Fruit fly (Drosophila melanogaster) whole organism, adult: ENCODE results near the gene Eaf6.

Source experiments
- CG14711 ChIP-seq: fragments of 200-800 bp; sonication (Bioruptor generic); optimal IDR thresholded peaks from 2 replicates; lab custom pipeline; 2018; ENCODE audit warnings: missing biosample characterization, mild to moderate bottlenecking, missing genetic modification characterization, moderate library complexity
- CG33017 ChIP-seq: fragments of 200-800 bp; sonication (Bioruptor generic); optimal IDR thresholded peaks from 2 replicates; lab custom pipeline; 2018; ENCODE audit warnings: missing biosample characterization, mild to moderate bottlenecking, missing genetic modification characterization, moderate library complexity
- CG7045 ChIP-seq: fragments of 200-800 bp; sonication (Bioruptor generic); optimal IDR thresholded peaks from 2 replicates; lab custom pipeline; 2017; ENCODE audit warnings: missing biosample characterization, mild to moderate bottlenecking, missing genetic modification characterization
- CG7101 ChIP-seq: fragments of 200-800 bp; sonication (Bioruptor generic); optimal IDR thresholded peaks from 2 replicates; lab custom pipeline; 2018; ENCODE audit warnings: missing biosample characterization, mild to moderate bottlenecking, missing genetic modification characterization, moderate library complexity
- Hr96 ChIP-seq: fragments of 200-800 bp; sonication (Bioruptor generic); optimal IDR thresholded peaks from 2 replicates; lab custom pipeline; 2016; ENCODE audit warnings: missing biosample characterization, missing genetic modification characterization
- Mnt ChIP-seq: fragments of 200-800 bp; sonication (Bioruptor generic); optimal IDR thresholded peaks from 2 replicates; lab custom pipeline; 2016; ENCODE audit warnings: missing biosample characterization, mild to moderate bottlenecking, missing genetic modification characterization
- cic ChIP-seq: fragments of 200-800 bp; sonication (Bioruptor generic); optimal IDR thresholded peaks from 2 replicates; lab custom pipeline; 2017; ENCODE audit warnings: missing biosample characterization, mild to moderate bottlenecking, missing genetic modification characterization, moderate library complexity
- cnc ChIP-seq, 2 experiments: fragments of >200 bp; optimal IDR thresholded peaks; 2 replicates each; lab custom pipeline; 2017
- kay ChIP-seq: fragments of 200-800 bp; sonication (Bioruptor generic); peaks from one replicate; lab custom pipeline; 2016; ENCODE audit warnings: missing biosample characterization, missing genetic modification characterization, borderline replicate concordance
- pad ChIP-seq: fragments of 200-800 bp; sonication (Bioruptor generic); optimal IDR thresholded peaks from 3 replicates; lab custom pipeline; 2017; ENCODE audit warnings: missing biosample characterization, missing genetic modification characterization, mild to moderate bottlenecking, moderate library complexity, missing genetic modification reagents
- tj ChIP-seq: fragments of 200-800 bp; sonication (Bioruptor generic); optimal IDR thresholded peaks from 3 replicates; lab custom pipeline; 2017; ENCODE audit warnings: missing biosample characterization, mild to moderate bottlenecking, missing genetic modification characterization, moderate library complexity

- TF ChIP-seq Mnt, result no peak
- no peak for TF ChIP-seq pad (GFP tag; lab: Kevin White, UChicago)
- no peak for TF ChIP-seq CG14711
- TF ChIP-seq CG7101 (tag; lab: Kevin White, UChicago), result no peak
- TF ChIP-seq CG7045 (GFP tag; lab: Kevin White, UChicago), result no peak
- TF ChIP-seq cic (GFP tag; lab: Kevin White, UChicago), result no peak
- no peak for TF ChIP-seq Hr96 (GFP tag; lab: Kevin White, UChicago)
- TF ChIP-seq tj (GFP tag; lab: Kevin White, UChicago), result no peak
- no peak for TF ChIP-seq CG33017 (tag; lab: Kevin White, UChicago)
- TF ChIP-seq kay, result no peak
- TF ChIP-seq cnc (optimal IDR thresholded peaks at IDR 0.05; lab: Kevin White, UChicago), result no peak
Observed at dm6 chr3L:5615744-5616143, 7.6 kb upstream of the Eaf6 start.
